Worm (Caenorhabditis elegans) whole organism, mixed stage, embryonic: ENCODE data around the gene srlf-5.

Source experiments
- M03D4.4 ChIP-seq: sonication (generic microtip); optimal IDR thresholded peaks from 2 replicates; lab custom pipeline; 2017; ENCODE audit warnings: mild to moderate bottlenecking, missing genetic modification characterization, missing compliant biosample characterization
- blmp-1 ChIP-seq: fragments of 150-350 bp; optimal IDR thresholded peaks from 2 replicates; lab custom pipeline; 2014; ENCODE audit warnings: missing biosample characterization, missing genetic modification characterization
- ceh-39 ChIP-seq: fragments of 150-350 bp; optimal IDR thresholded peaks from 2 replicates; lab custom pipeline; 2014; ENCODE audit warnings: missing biosample characterization, missing genetic modification characterization
- ceh-43 ChIP-seq: fragments of 200-800 bp; sonication (Bioruptor generic); optimal IDR thresholded peaks from 2 replicates; lab custom pipeline; 2018; ENCODE audit warnings: mild to moderate bottlenecking, missing genetic modification characterization, moderate library complexity, missing compliant biosample characterization
- ceh-83 ChIP-seq: fragments of 200-800 bp; sonication (Bioruptor generic); optimal IDR thresholded peaks from 2 replicates; lab custom pipeline; 2018; ENCODE audit warnings: mild to moderate bottlenecking, missing genetic modification characterization, missing compliant biosample characterization
- ces-1 ChIP-seq: fragments of 150-350 bp; optimal IDR thresholded peaks from 2 replicates; lab custom pipeline; 2014; ENCODE audit warnings: missing biosample characterization, missing genetic modification reagents, missing genetic modification characterization
- cnd-1 ChIP-seq: fragments of 200-800 bp; sonication (Bioruptor generic); optimal IDR thresholded peaks from 2 replicates; lab custom pipeline; 2018; ENCODE audit warnings: mild to moderate bottlenecking, missing genetic modification characterization, missing compliant biosample characterization
- drap-1 ChIP-seq: fragments of 200-800 bp; sonication (Bioruptor generic); optimal IDR thresholded peaks from 3 replicates; lab custom pipeline; 2018; ENCODE audit warnings: mild to moderate bottlenecking, missing genetic modification characterization, missing compliant biosample characterization
- elt-1 ChIP-seq: sonication (generic microtip); optimal IDR thresholded peaks from 2 replicates; lab custom pipeline; 2017; ENCODE audit warnings: missing genetic modification characterization, mild to moderate bottlenecking, missing compliant biosample characterization, antibody characterized with exemption, moderate library complexity, borderline replicate concordance; ENCODE audit not compliant: insufficient read depth
- flh-1 ChIP-seq: fragments of 200-800 bp; sonication (Bioruptor generic); optimal IDR thresholded peaks from 2 replicates; lab custom pipeline; 2018; ENCODE audit warnings: mild to moderate bottlenecking, missing genetic modification characterization, moderate library complexity, missing compliant biosample characterization
- hlh-1 ChIP-seq: fragments of 150-350 bp; optimal IDR thresholded peaks from 2 replicates; lab custom pipeline; 2014; ENCODE audit warnings: missing biosample characterization, missing genetic modification reagents, missing genetic modification characterization
- lin-13 ChIP-seq: fragments of 150-350 bp; optimal IDR thresholded peaks from 2 replicates; lab custom pipeline; 2014; ENCODE audit warnings: missing biosample characterization, missing genetic modification characterization
- lin-32 ChIP-seq: fragments of 200-800 bp; sonication (Bioruptor generic); optimal IDR thresholded peaks from 2 replicates; lab custom pipeline; 2018; ENCODE audit warnings: mild to moderate bottlenecking, missing genetic modification characterization, missing compliant biosample characterization
- lsy-2 ChIP-seq: fragments of 150-350 bp; optimal IDR thresholded peaks from 2 replicates; lab custom pipeline; 2014; ENCODE audit warnings: missing biosample characterization, missing genetic modification characterization
- mls-2 ChIP-seq: sonication (generic microtip); optimal IDR thresholded peaks from 2 replicates; lab custom pipeline; 2016; ENCODE audit warnings: mild to moderate bottlenecking, missing genetic modification characterization, moderate library complexity, missing compliant biosample characterization
- nhr-12 ChIP-seq: fragments of 150-350 bp; optimal IDR thresholded peaks from 2 replicates; lab custom pipeline; 2014; ENCODE audit warnings: missing biosample characterization, missing genetic modification characterization
- nhr-2 ChIP-seq: fragments of 150-350 bp; optimal IDR thresholded peaks from 2 replicates; lab custom pipeline; 2014; ENCODE audit warnings: missing biosample characterization, missing genetic modification characterization
- nhr-237 ChIP-seq: fragments of 150-350 bp; optimal IDR thresholded peaks from 2 replicates; lab custom pipeline; 2014; ENCODE audit warnings: missing biosample characterization, missing genetic modification characterization
- nhr-28 ChIP-seq: fragments of 150-350 bp; optimal IDR thresholded peaks from 2 replicates; lab custom pipeline; 2014; ENCODE audit warnings: missing biosample characterization, missing genetic modification characterization
- nhr-76 ChIP-seq: sonication (generic microtip); optimal IDR thresholded peaks from 2 replicates; lab custom pipeline; 2017; ENCODE audit warnings: missing biosample characterization, missing genetic modification characterization
- pha-4 ChIP-seq: fragments of 150-350 bp; optimal IDR thresholded peaks from 2 replicates; lab custom pipeline; 2018; ENCODE audit warnings: missing biosample characterization, missing genetic modification reagents, missing genetic modification characterization
- sem-2 ChIP-seq: fragments of 200-800 bp; sonication (Bioruptor generic); optimal IDR thresholded peaks from 2 replicates; lab custom pipeline; 2018; ENCODE audit warnings: mild to moderate bottlenecking, missing genetic modification characterization, missing compliant biosample characterization
- snpc-4 ChIP-seq: fragments of 150-350 bp; optimal IDR thresholded peaks from 2 replicates; lab custom pipeline; 2014; ENCODE audit warnings: missing biosample characterization, missing genetic modification characterization
- sptf-1 ChIP-seq: sonication (generic microtip); optimal IDR thresholded peaks from 2 replicates; lab custom pipeline; 2017; ENCODE audit warnings: mild to moderate bottlenecking, missing genetic modification characterization, moderate library complexity, missing compliant biosample characterization
- tbx-8 ChIP-seq: fragments of 200-800 bp; sonication (Bioruptor generic); optimal IDR thresholded peaks from 2 replicates; lab custom pipeline; 2018; ENCODE audit warnings: mild to moderate bottlenecking, missing genetic modification characterization, moderate library complexity, missing compliant biosample characterization
- unc-120 ChIP-seq: sonication (generic microtip); optimal IDR thresholded peaks from 2 replicates; lab custom pipeline; 2017; ENCODE audit warnings: missing genetic modification characterization, missing compliant biosample characterization; ENCODE audit not compliant: poor library complexity, severe bottlenecking
- unc-39 ChIP-seq: fragments of 150-350 bp; optimal IDR thresholded peaks from 2 replicates; lab custom pipeline; 2014; ENCODE audit warnings: missing biosample characterization, missing genetic modification characterization
- unc-62 ChIP-seq: fragments of 150-350 bp; optimal IDR thresholded peaks from 2 replicates; lab custom pipeline; 2014; ENCODE audit warnings: missing biosample characterization, missing genetic modification reagents, missing genetic modification characterization
- zip-8 ChIP-seq: fragments of 150-350 bp; optimal IDR thresholded peaks from 2 replicates; lab custom pipeline; 2014; ENCODE audit warnings: missing biosample characterization, missing genetic modification characterization
- ztf-11 ChIP-seq: fragments of 150-350 bp; optimal IDR thresholded peaks from 2 replicates; lab custom pipeline; 2014; ENCODE audit warnings: missing biosample characterization, missing genetic modification characterization

The srlf-5 gene

DNA sequence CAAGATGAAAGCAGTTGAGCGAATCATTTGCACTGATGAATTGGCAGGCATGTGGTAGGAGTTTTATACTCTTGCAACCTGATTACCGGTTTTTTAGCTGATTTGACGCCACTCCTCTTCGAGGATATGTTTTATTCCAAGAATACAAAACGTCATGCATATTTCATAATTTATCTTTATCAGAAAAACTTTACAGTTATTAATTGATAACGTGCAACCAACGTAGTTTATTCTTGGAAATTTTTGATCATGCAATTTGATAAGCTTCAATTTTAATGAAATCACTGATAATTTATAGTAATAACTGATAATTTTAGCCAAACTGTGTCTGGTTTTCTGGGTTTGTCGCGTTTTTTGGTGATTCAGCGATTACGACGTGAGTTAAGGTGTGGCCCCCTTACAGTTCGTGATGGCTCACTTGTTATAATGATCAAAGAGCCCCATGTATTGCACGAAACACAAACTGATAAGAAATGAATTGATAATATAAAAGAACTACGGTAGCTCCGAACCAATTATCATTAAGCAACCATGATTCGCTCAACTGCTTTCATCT is 9.8 kb upstream of the srlf-5 start, which contains the start of the genes cld-1 and dod-21:
cld-1 (minus strand) TSS at position 51 of the 556 bp plus-strand sequence.
dod-21 (plus strand) TSS at position 518 of the 556 bp plus-strand sequence.
- TF ChIP-seq nhr-28 (no peak), ceh-43 (no peak), lsy-2 (tag; lab: Kevin White, UChicago) (no peak), drap-1 (GFP tag; lab: Kevin White, UChicago) (no peak), flh-1 (GFP tag; lab: Kevin White, UChicago) (no peak), snpc-4 (tag; lab: Kevin White, UChicago) (no peak), lin-13 (tag; lab: Kevin White, UChicago) (no peak), elt-1 (tag; lab: Kevin White, UChicago) (no peak), tbx-8 (no peak), mls-2 (no peak), unc-62 (GFP tag; lab: Kevin White, UChicago) (no peak), nhr-76 (tag; lab: Kevin White, UChicago) (no peak), M03D4.4 (tag; lab: Kevin White, UChicago) (no peak), unc-120 (tag; lab: Kevin White, UChicago) (no peak)

DNA sequence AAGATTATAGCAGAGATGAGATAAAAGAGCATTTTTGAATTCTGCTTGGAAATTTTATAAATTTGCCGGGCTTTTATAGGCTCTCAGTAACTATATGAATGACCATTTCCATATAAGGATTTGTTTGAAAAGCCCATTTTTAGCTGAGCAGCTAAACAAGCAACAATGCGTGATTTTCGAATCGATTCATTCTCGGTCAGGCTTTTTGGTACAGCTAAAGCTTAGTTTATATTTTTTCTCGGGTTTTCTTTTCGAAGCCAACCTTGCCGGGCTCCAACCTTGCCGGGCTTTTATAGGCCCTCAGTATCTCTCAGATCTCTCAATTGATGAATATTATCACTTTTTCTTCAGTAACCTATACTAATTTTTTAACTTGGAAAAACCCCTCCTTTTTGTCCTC is 2.2 kb downstream of the srlf-5 start, which contains the start of gene srlf-4:
srlf-4 (minus strand) TSS at position 101 of the 400 bp plus-strand sequence.
- TF ChIP-seq nhr-28 (no peak), ceh-39 (no peak), lin-32 (GFP tag; lab: Kevin White, UChicago) (no peak), ztf-11 (tag; lab: Kevin White, UChicago) (no peak), snpc-4 (tag; lab: Kevin White, UChicago) (no peak), nhr-237 (no peak), unc-120 (tag; lab: Kevin White, UChicago) (peak; percentile 13), drap-1 (GFP tag; lab: Kevin White, UChicago) (no peak)

DNA sequence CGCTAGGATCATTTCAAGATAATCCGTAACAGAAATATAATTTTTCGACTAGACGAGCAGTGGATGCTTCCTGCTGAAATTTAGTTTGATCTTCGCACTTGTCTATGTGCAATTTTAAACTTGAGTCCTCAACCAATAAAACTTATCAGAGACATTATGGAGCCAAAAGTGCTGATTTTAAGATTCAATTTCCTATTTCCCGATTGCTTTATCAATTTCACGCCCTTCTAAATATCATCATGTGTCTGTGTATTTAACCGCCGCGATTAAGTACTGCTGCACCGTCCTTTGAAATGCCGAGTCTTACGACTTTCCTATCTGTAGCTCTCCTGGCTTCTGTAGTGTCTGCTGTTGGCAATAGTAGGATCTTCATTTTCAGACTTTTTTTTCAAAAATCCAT is 5.5 kb downstream of the srlf-5 start, which contains the start of gene C32H11.4:
C32H11.4 (plus strand) TSS at position 238 of the 400 bp plus-strand sequence.
- TF ChIP-seq nhr-2 (tag; lab: Kevin White, UChicago) = no peak

DNA sequence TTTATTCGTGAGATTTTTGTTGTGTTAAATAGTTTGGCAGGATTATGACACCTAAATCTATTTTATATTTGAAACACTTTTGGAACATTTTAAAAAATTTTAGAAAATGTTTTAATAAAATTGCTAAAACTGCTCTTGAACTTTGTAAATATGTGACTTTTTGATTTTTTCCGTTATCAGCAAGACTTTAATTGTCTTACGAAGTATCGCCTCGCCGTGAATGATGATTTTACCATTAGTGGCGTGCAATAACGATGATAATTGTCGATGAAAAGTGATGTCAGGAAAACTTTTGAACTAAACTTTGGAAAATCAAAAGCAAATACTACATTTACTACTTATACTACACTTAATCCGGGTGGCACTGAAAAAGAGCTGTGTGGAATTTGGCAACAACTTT is 6.0 kb downstream of the srlf-5 start:
- TF ChIP-seq unc-62 (GFP tag; lab: Kevin White, UChicago) = no peak
- TF ChIP-seq nhr-237 = no peak
- no peak for TF ChIP-seq blmp-1
- TF ChIP-seq sptf-1 = no peak
- TF ChIP-seq snpc-4 (tag; lab: Kevin White, UChicago) = no peak
- no peak for TF ChIP-seq unc-120 (tag; lab: Kevin White, UChicago)
- TF ChIP-seq ceh-39 = no peak
- no peak for TF ChIP-seq sem-2 (GFP tag; lab: Kevin White, UChicago)
- no peak for TF ChIP-seq pha-4 (tag; lab: Kevin White, UChicago)
- no peak for TF ChIP-seq mls-2
- TF ChIP-seq flh-1 (GFP tag; lab: Kevin White, UChicago) = no peak
- no peak for TF ChIP-seq ces-1 (GFP tag; lab: Kevin White, UChicago)
- no peak for TF ChIP-seq M03D4.4 (tag; lab: Kevin White, UChicago)
- TF ChIP-seq ceh-83 (GFP tag; lab: Kevin White, UChicago) = no peak
- TF ChIP-seq nhr-28 = no peak
- TF ChIP-seq lin-32 (GFP tag; lab: Kevin White, UChicago) = no peak
- TF ChIP-seq zip-8 (tag; lab: Kevin White, UChicago) = no peak

DNA sequence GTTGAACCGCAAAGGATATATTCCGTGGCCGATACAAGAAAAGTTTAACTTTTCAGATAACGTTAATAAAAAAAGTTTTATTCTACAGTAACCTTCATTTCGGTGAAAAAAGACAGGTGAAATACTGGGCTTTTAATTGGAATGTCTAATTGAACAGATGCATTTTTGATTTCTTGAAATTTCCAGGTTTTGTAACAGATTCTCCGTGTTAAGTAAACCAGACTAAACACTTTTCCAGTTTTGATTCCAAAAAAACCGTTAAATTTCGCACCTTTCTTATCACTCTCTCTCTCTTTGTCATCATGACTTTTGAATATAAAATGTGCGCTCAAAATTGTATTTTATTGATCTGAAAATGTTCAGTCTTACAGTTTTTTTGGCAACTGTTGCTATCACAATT is 8.3 kb downstream of the srlf-5 start, which contains the start of gene C32H11.3:
C32H11.3 (plus strand) TSS at position 301 of the 400 bp plus-strand sequence.
- TF ChIP-seq elt-1 (tag; lab: Kevin White, UChicago) = no peak
- TF ChIP-seq nhr-12 (tag; lab: Kevin White, UChicago) = no peak
- no peak for TF ChIP-seq tbx-8
- no peak for TF ChIP-seq ceh-39
- no peak for TF ChIP-seq nhr-76 (tag; lab: Kevin White, UChicago)
- no peak for TF ChIP-seq cnd-1
- TF ChIP-seq hlh-1 (tag; lab: Kevin White, UChicago) = no peak
- no peak for TF ChIP-seq pha-4 (tag; lab: Kevin White, UChicago)
- no peak for TF ChIP-seq mls-2
- TF ChIP-seq zip-8 (tag; lab: Kevin White, UChicago) = no peak
- no peak for TF ChIP-seq flh-1 (GFP tag; lab: Kevin White, UChicago)
- no peak for TF ChIP-seq ces-1 (GFP tag; lab: Kevin White, UChicago)
- no peak for TF ChIP-seq lsy-2 (tag; lab: Kevin White, UChicago)
- TF ChIP-seq nhr-2 (tag; lab: Kevin White, UChicago) = no peak
- no peak for TF ChIP-seq unc-39 (tag; lab: Kevin White, UChicago)
- TF ChIP-seq ztf-11 (tag; lab: Kevin White, UChicago) = no peak
- no peak for TF ChIP-seq ceh-83 (GFP tag; lab: Kevin White, UChicago)
- no peak for TF ChIP-seq unc-120 (tag; lab: Kevin White, UChicago)
- no peak for TF ChIP-seq ceh-43
